Fruit fly (Drosophila melanogaster) whole organism, embryonic: Measurements from ENCODE around the gene Coq2.

ENCODE experiments used
- Abd-B ChIP-seq: fragments of 200-800 bp; sonication (Bioruptor generic); optimal IDR thresholded peaks from 2 replicates; lab custom pipeline; 2018; ENCODE audit warnings: missing biosample characterization, mild to moderate bottlenecking, missing genetic modification characterization, moderate library complexity
- Ada2b ChIP-seq: fragments of 200-800 bp; sonication (Bioruptor generic); IDR thresholded peaks from 2 replicates; pipeline ENCODE4 v1.3.6; 2022; ENCODE audit warnings: missing biosample characterization, missing genetic modification characterization
- B-H2 ChIP-seq: fragments of 200-800 bp; sonication (Bioruptor generic); optimal IDR thresholded peaks from 2 replicates; lab custom pipeline; 2018; ENCODE audit warnings: missing biosample characterization, mild to moderate bottlenecking, missing genetic modification characterization
- CG1024 ChIP-seq: fragments of 200-800 bp; sonication (Bioruptor generic); IDR thresholded peaks from 2 replicates; pipeline ENCODE4 v1.3.6; 2022; ENCODE audit warnings: missing biosample characterization, missing genetic modification characterization
- CG10274 ChIP-seq: fragments of 200-800 bp; sonication (Bioruptor generic); optimal IDR thresholded peaks from 3 replicates; lab custom pipeline; 2017; ENCODE audit warnings: missing biosample characterization, mild to moderate bottlenecking, missing genetic modification characterization
- CG10366 ChIP-seq: fragments of 200-800 bp; sonication (Bioruptor generic); IDR thresholded peaks from 2 replicates; pipeline ENCODE4 v1.3.6; 2022; ENCODE audit warnings: missing biosample characterization, missing genetic modification characterization
- CG10543 ChIP-seq: fragments of 200-800 bp; sonication (Bioruptor generic); optimal IDR thresholded peaks from 3 replicates; lab custom pipeline; 2017; ENCODE audit warnings: missing biosample characterization, mild to moderate bottlenecking, missing genetic modification characterization, moderate library complexity
- CG11695 ChIP-seq: fragments of 200-800 bp; sonication (Bioruptor generic); IDR thresholded peaks from 3 replicates; pipeline ENCODE4 v1.3.6; 2022; ENCODE audit warnings: missing biosample characterization, missing genetic modification characterization
- CG12155 ChIP-seq: fragments of 200-800 bp; sonication (Bioruptor generic); optimal IDR thresholded peaks from 3 replicates; lab custom pipeline; 2016; ENCODE audit warnings: missing biosample characterization, missing genetic modification characterization
- CG14667 ChIP-seq: fragments of 200-800 bp; sonication (Bioruptor generic); IDR thresholded peaks from 2 replicates; pipeline ENCODE4 v1.3.6; 2022; ENCODE audit warnings: missing biosample characterization, missing genetic modification characterization
- CG17186 ChIP-seq: fragments of 200-800 bp; sonication (Bioruptor generic); optimal IDR thresholded peaks from 3 replicates; lab custom pipeline; 2017; ENCODE audit warnings: missing biosample characterization, missing genetic modification reagents, missing genetic modification characterization
- CG1832 ChIP-seq: fragments of 200-800 bp; sonication (Bioruptor generic); optimal IDR thresholded peaks from 2 replicates; lab custom pipeline; 2017; ENCODE audit warnings: missing biosample characterization, mild to moderate bottlenecking, missing genetic modification characterization, inconsistent platforms
- CG32532 ChIP-seq: fragments of 200-800 bp; sonication (Bioruptor generic); IDR thresholded peaks from 2 replicates; pipeline ENCODE4 v1.3.6; 2022; ENCODE audit warnings: missing biosample characterization, missing genetic modification characterization
- CG3726 ChIP-seq: fragments of 200-800 bp; sonication (Bioruptor generic); IDR thresholded peaks from 3 replicates; pipeline ENCODE4, ENCODE4 v1.3.6; 2022; ENCODE audit warnings: missing biosample characterization, missing genetic modification characterization
- CG5245 ChIP-seq: fragments of 200-800 bp; sonication (Bioruptor generic); optimal IDR thresholded peaks from 3 replicates; lab custom pipeline; 2016; ENCODE audit warnings: missing biosample characterization, missing genetic modification characterization
- CG7928 ChIP-seq: fragments of 200-800 bp; sonication (Bioruptor generic); optimal IDR thresholded peaks from 2 replicates; lab custom pipeline; 2017; ENCODE audit warnings: missing biosample characterization, mild to moderate bottlenecking, missing genetic modification characterization
- CG8281 ChIP-seq: fragments of 200-800 bp; sonication (Bioruptor generic); optimal IDR thresholded peaks from 2 replicates; lab custom pipeline; 2018; ENCODE audit warnings: missing biosample characterization, mild to moderate bottlenecking, missing genetic modification characterization, moderate library complexity
- CG8924 ChIP-seq: fragments of 200-800 bp; optimal IDR thresholded peaks from 3 replicates; lab custom pipeline; 2019; ENCODE audit warnings: missing biosample characterization, mild to moderate bottlenecking, missing genetic modification characterization, moderate library complexity
- CG9932 ChIP-seq: fragments of 200-800 bp; sonication (Bioruptor generic); IDR thresholded peaks from 2 replicates; pipeline ENCODE4 v1.3.6; 2022; ENCODE audit warnings: missing biosample characterization, missing genetic modification characterization
- CkIIα-i1 ChIP-seq: fragments of 200-800 bp; sonication (Bioruptor generic); IDR thresholded peaks from 2 replicates; pipeline ENCODE4 v1.3.6; 2022; ENCODE audit warnings: missing biosample characterization, missing genetic modification characterization
- D19B ChIP-seq: fragments of 200-800 bp; sonication (Bioruptor generic); optimal IDR thresholded peaks from 2 replicates; lab custom pipeline; 2017; ENCODE audit warnings: missing biosample characterization, mild to moderate bottlenecking, missing genetic modification characterization
- Eip74EF ChIP-seq, 2 experiments: fragments of 200-800 bp in 1 of 2; fragments of >200 bp in 1 of 2; sonication (Bioruptor generic) in 1 of 2; optimal IDR thresholded peaks; 2 replicates each; lab custom pipeline; 2017 to 2019; ENCODE audit warnings: missing biosample characterization in 2 of 2, missing genetic modification characterization in 2 of 2, mild to moderate bottlenecking in 1 of 2, moderate library complexity in 1 of 2
- HmgZ ChIP-seq: fragments of 200-800 bp; sonication (Bioruptor generic); optimal IDR thresholded peaks from 2 replicates; lab custom pipeline; 2018; ENCODE audit warnings: missing biosample characterization, mild to moderate bottlenecking, missing genetic modification characterization
- Kr ChIP-seq: fragments of 200-800 bp; sonication (Bioruptor generic); optimal IDR thresholded peaks from 2 replicates; lab custom pipeline; 2017; ENCODE audit warnings: missing biosample characterization, mild to moderate bottlenecking, missing genetic modification characterization
- Lim3 ChIP-seq: fragments of 200-800 bp; sonication (Bioruptor generic); IDR thresholded peaks from 2 replicates; pipeline ENCODE4 v1.3.6; 2022; ENCODE audit warnings: missing biosample characterization, missing genetic modification characterization
- Mad ChIP-seq: fragments of 200-800 bp; sonication (Bioruptor generic); optimal IDR thresholded peaks from 2 replicates; lab custom pipeline; 2016; ENCODE audit warnings: missing biosample characterization, missing genetic modification characterization
- Pdp1 ChIP-seq, 2 experiments: fragments of 200-800 bp; sonication (Bioruptor generic); optimal IDR thresholded peaks; 3 replicates each; lab custom pipeline; 2016; ENCODE audit warnings: missing biosample characterization in 2 of 2, missing genetic modification characterization in 2 of 2, mild to moderate bottlenecking in 1 of 2, moderate library complexity in 1 of 2
- Poxn ChIP-seq: fragments of 200-800 bp; sonication (Bioruptor generic); IDR thresholded peaks from 2 replicates; pipeline ENCODE4 v1.3.6; 2022; ENCODE audit warnings: missing biosample characterization, missing genetic modification characterization
- Scr ChIP-seq: fragments of 200-800 bp; sonication (Bioruptor generic); IDR thresholded peaks from 2 replicates; pipeline ENCODE4 v1.3.6; 2022; ENCODE audit warnings: missing biosample characterization, missing genetic modification characterization; ENCODE audit not compliant: partially characterized antibody
- Sry-β ChIP-seq: fragments of 200-800 bp; sonication (Bioruptor generic); optimal IDR thresholded peaks from 2 replicates; lab custom pipeline; 2018; ENCODE audit warnings: missing biosample characterization, mild to moderate bottlenecking, missing genetic modification characterization, moderate library complexity
- Taf1 ChIP-seq: fragments of 200-800 bp; sonication (Bioruptor generic); IDR thresholded peaks from 2 replicates; pipeline ENCODE4 v1.3.6; 2022; ENCODE audit warnings: missing biosample characterization, missing genetic modification characterization
- Trl ChIP-seq, 3 experiments: fragments of >200 bp in 2 of 3; fragments of 200-800 bp in 1 of 3; sonication (Bioruptor generic) in 1 of 3; optimal IDR thresholded peaks; 2 replicates in 1 of 3; 3 replicates in 2 of 3; lab custom pipeline; 2016 to 2017; ENCODE audit warnings: missing biosample characterization in 1 of 3, missing genetic modification characterization in 1 of 3
- al ChIP-seq: fragments of 200-800 bp; sonication (Bioruptor generic); IDR thresholded peaks from 2 replicates; pipeline ENCODE4 v1.3.6; 2022; ENCODE audit warnings: missing biosample characterization, missing genetic modification characterization
- amos ChIP-seq: fragments of 200-800 bp; sonication (Bioruptor generic); IDR thresholded peaks from 2 replicates; pipeline ENCODE4 v1.3.6; 2022; ENCODE audit warnings: missing biosample characterization, missing genetic modification characterization; ENCODE audit not compliant: partially characterized antibody
- bab2 ChIP-seq: fragments of 200-800 bp; sonication (Bioruptor generic); optimal IDR thresholded peaks from 2 replicates; lab custom pipeline; 2016; ENCODE audit warnings: missing biosample characterization, missing genetic modification characterization
- bbx ChIP-seq: fragments of 200-800 bp; sonication (Bioruptor generic); IDR thresholded peaks from 2 replicates; pipeline ENCODE4 v1.3.6; 2022; ENCODE audit warnings: missing biosample characterization, missing genetic modification characterization; ENCODE audit not compliant: partially characterized antibody
- bsh ChIP-seq, 2 experiments: fragments of 200-800 bp; sonication (Bioruptor generic); optimal IDR thresholded peaks; 2 replicates each; lab custom pipeline; 2017 to 2018; ENCODE audit warnings: mild to moderate bottlenecking in 2 of 2, missing biosample characterization in 2 of 2, missing genetic modification characterization in 2 of 2, moderate library complexity in 1 of 2
- cad ChIP-seq: fragments of >200 bp; optimal IDR thresholded peaks from 2 replicates; lab custom pipeline; 2017; ENCODE audit warnings: missing biosample characterization, missing genetic modification characterization
- gsb ChIP-seq: fragments of 200-800 bp; sonication (Bioruptor generic); IDR thresholded peaks from 2 replicates; pipeline ENCODE4 v1.3.6; 2022; ENCODE audit warnings: missing biosample characterization, missing genetic modification characterization
- jigr1 ChIP-seq: fragments of 200-800 bp; sonication (Bioruptor generic); IDR thresholded peaks from 3 replicates; pipeline ENCODE4 v1.3.6; 2022; ENCODE audit warnings: missing biosample characterization, missing genetic modification characterization
- jumu ChIP-seq: fragments of 200-800 bp; sonication (Bioruptor generic); optimal IDR thresholded peaks from 3 replicates; lab custom pipeline; 2016; ENCODE audit warnings: missing biosample characterization, missing genetic modification characterization
- kah ChIP-seq: fragments of 200-800 bp; sonication (Bioruptor generic); optimal IDR thresholded peaks from 2 replicates; lab custom pipeline; 2018; ENCODE audit warnings: missing biosample characterization, mild to moderate bottlenecking, missing genetic modification characterization
- ken ChIP-seq: fragments of 200-800 bp; sonication (Bioruptor generic); IDR thresholded peaks from 3 replicates; pipeline ENCODE4 v1.3.6; 2022; ENCODE audit warnings: missing biosample characterization, missing genetic modification characterization
- lilli ChIP-seq: fragments of 200-800 bp; sonication (Bioruptor generic); optimal IDR thresholded peaks from 3 replicates; lab custom pipeline; 2016; ENCODE audit warnings: missing biosample characterization, missing genetic modification characterization
- lola ChIP-seq, 3 experiments: fragments of >200 bp in 2 of 3; fragments of 200-800 bp in 1 of 3; sonication (Bioruptor generic) in 1 of 3; optimal IDR thresholded peaks; 2 replicates each; lab custom pipeline; 2017 to 2019; ENCODE audit warnings: missing biosample characterization in 3 of 3, missing genetic modification characterization in 3 of 3, mild to moderate bottlenecking in 1 of 3, moderate library complexity in 1 of 3
- phol ChIP-seq: fragments of 200-800 bp; sonication (Bioruptor generic); optimal IDR thresholded peaks from 3 replicates; lab custom pipeline; 2018; ENCODE audit warnings: missing biosample characterization, mild to moderate bottlenecking, missing genetic modification characterization, moderate library complexity
- pnt ChIP-seq: fragments of 200-800 bp; sonication (Bioruptor generic); optimal IDR thresholded peaks from 3 replicates; lab custom pipeline; 2016; ENCODE audit warnings: missing biosample characterization, missing genetic modification characterization
- sc ChIP-seq, 3 experiments: fragments of >200 bp in 2 of 3; fragments of 200-800 bp in 1 of 3; sonication (Bioruptor generic) in 1 of 3; optimal IDR thresholded peaks; 2 replicates in 2 of 3; 3 replicates in 1 of 3; lab custom pipeline; 2017; ENCODE audit warnings: mild to moderate bottlenecking in 1 of 3, missing biosample characterization in 1 of 3, missing genetic modification characterization in 1 of 3, missing genetic modification reagents in 1 of 3
- tup ChIP-seq: fragments of 200-800 bp; sonication (Bioruptor generic); optimal IDR thresholded peaks from 2 replicates; lab custom pipeline; 2016; ENCODE audit warnings: missing biosample characterization, mild to moderate bottlenecking, missing genetic modification characterization, moderate library complexity

Coq2 gene

dm6 chr3R:8355579-8355978, 39.2 kb upstream of the Coq2 start (continued):
- no peak for TF ChIP-seq Scr (GFP tag; lab: Robert Waterston, UW)
- TF ChIP-seq tup (GFP tag; lab: Kevin White, UChicago), result peak; percentile 87
- TF ChIP-seq gsb (GFP tag; lab: Robert Waterston, UW), result peak; percentile 88
- TF ChIP-seq B-H2 (GFP tag; lab: Kevin White, UChicago), result peak; percentile 90
- no peak for TF ChIP-seq Trl (optimal IDR thresholded peaks at IDR 0.05; lab: Kevin White, UChicago)
- peak; percentile 97 for TF ChIP-seq Trl (GFP tag; optimal IDR thresholded peaks at IDR 0.05; lab: Kevin White, UChicago)
- TF ChIP-seq pnt, result peak; percentile 95
- peak; percentile 98 for TF ChIP-seq CG32532 (GFP tag; lab: Robert Waterston, UW)
- TF ChIP-seq Poxn (GFP tag; lab: Robert Waterston, UW), result peak; percentile 93
- TF ChIP-seq CG11695 (GFP tag; lab: Robert Waterston, UW), result peak; percentile 96
- TF ChIP-seq bab2 (GFP tag; lab: Kevin White, UChicago), result peak; percentile 96
- TF ChIP-seq bsh (GFP tag; optimal IDR thresholded peaks at IDR 0.05; lab: Kevin White, UChicago), result peak; percentile 43 to 93
- TF ChIP-seq al (GFP tag; lab: Robert Waterston, UW), result peak; percentile 97
- TF ChIP-seq Mad (GFP tag; lab: Kevin White, UChicago), result peak; percentile 86
- no peak for TF ChIP-seq bbx (GFP tag; lab: Robert Waterston, UW)
- peak; percentile 73 for TF ChIP-seq CG1024 (GFP tag; lab: Robert Waterston, UW)
- TF ChIP-seq CG8924, result peak; percentile 91
- peak in 1 of 2 experiments; percentile 81 for TF ChIP-seq Eip74EF (GFP tag; optimal IDR thresholded peaks at IDR 0.05; lab: Kevin White, UChicago)
- peak; percentile 44 for TF ChIP-seq kah (GFP tag; lab: Kevin White, UChicago)
- TF ChIP-seq lola (GFP tag; optimal IDR thresholded peaks at IDR 0.05; lab: Kevin White, UChicago), result peak in 1 of 3 experiments; percentile 70
- TF ChIP-seq Taf1 (GFP tag; lab: Robert Waterston, UW), result peak; percentile 94
- no peak for TF ChIP-seq CkIIα-i1 (GFP tag; lab: Robert Waterston, UW)
- TF ChIP-seq CG3726, result peak; percentile 88
- no peak for TF ChIP-seq amos (GFP tag; lab: Robert Waterston, UW)
- TF ChIP-seq phol (tag; lab: Kevin White, UChicago), result peak; percentile 91
- TF ChIP-seq Lim3, result peak; percentile 80
- peak; percentile 29 for TF ChIP-seq CG17186 (GFP tag; lab: Kevin White, UChicago)
- TF ChIP-seq lilli (GFP tag; lab: Kevin White, UChicago), result peak; percentile 98
- TF ChIP-seq HmgZ (tag; lab: Kevin White, UChicago), result peak; percentile 99
- TF ChIP-seq ken, result peak; percentile 90
- TF ChIP-seq CG9932 (GFP tag; lab: Robert Waterston, UW), result peak; percentile 99
- TF ChIP-seq CG5245 (GFP tag; lab: Kevin White, UChicago), result peak; percentile 92
- peak; percentile 80 for TF ChIP-seq CG8281 (tag; lab: Kevin White, UChicago)
- TF ChIP-seq cad (GFP tag; lab: Kevin White, UChicago), result no peak
- TF ChIP-seq D19B (GFP tag; lab: Kevin White, UChicago), result peak; percentile 90
- no peak for TF ChIP-seq sc (optimal IDR thresholded peaks at IDR 0.05; lab: Kevin White, UChicago)
- peak; percentile 69 for TF ChIP-seq sc (GFP tag; optimal IDR thresholded peaks at IDR 0.05; lab: Kevin White, UChicago)
- peak; percentile 95 for TF ChIP-seq Ada2b (GFP tag; lab: Robert Waterston, UW)
- no peak for TF ChIP-seq CG1832 (GFP tag; lab: Kevin White, UChicago)
- peak; percentile 96 for TF ChIP-seq Pdp1 (GFP tag; optimal IDR thresholded peaks at IDR 0.05; lab: Kevin White, UChicago)
- peak; percentile 90 for TF ChIP-seq CG14667
- peak; percentile 95 for TF ChIP-seq CG12155
- peak; percentile 94 for TF ChIP-seq jumu (GFP tag; lab: Kevin White, UChicago)
- TF ChIP-seq CG10274 (GFP tag; lab: Kevin White, UChicago), result peak; percentile 77
- peak; percentile 67; the same call in 2 of the 3 replicates for TF ChIP-seq jigr1
- TF ChIP-seq CG10543 (GFP tag; lab: Kevin White, UChicago), result peak; percentile 96
- TF ChIP-seq Abd-B (GFP tag; lab: Kevin White, UChicago), result peak; percentile 86
- TF ChIP-seq Kr (GFP tag; lab: Kevin White, UChicago), result no peak
- no peak for TF ChIP-seq Sry-β (GFP tag; lab: Kevin White, UChicago)
- peak; percentile 79 for TF ChIP-seq CG7928
- TF ChIP-seq CG10366, result peak; percentile 94
